Fruit fly (Drosophila melanogaster): Measurements from ENCODE around the gene CG13293.

The CG13293 gene

dm6 chr3L:6108264-6109060 is 25.8 kb downstream of the CG13293 start:
- no peak for TF ChIP-seq Doc2 (GFP tag; IDR thresholded peaks at IDR 0.05)
- TF ChIP-seq CG10543 (GFP tag; optimal IDR thresholded peaks at IDR 0.05), result no peak
- no peak for TF ChIP-seq CG11085 (GFP tag; IDR thresholded peaks at IDR 0.05)
- TF ChIP-seq az2 (GFP tag; optimal IDR thresholded peaks at IDR 0.05), result no peak
- 0 out of 2 replicates have a peak, but pooled peaks have one; percentile 12 for TF ChIP-seq sens-2 (GFP tag; IDR thresholded peaks at IDR 0.05)
- peak; percentile 48 for TF ChIP-seq pros (GFP tag; optimal IDR thresholded peaks at IDR 0.05)
- TF ChIP-seq Six4 (GFP tag; optimal IDR thresholded peaks at IDR 0.05), result no peak
- no peak for TF ChIP-seq luna (GFP tag; optimal IDR thresholded peaks at IDR 0.05)
- TF ChIP-seq Atf-2 (GFP tag; optimal IDR thresholded peaks at IDR 0.05), result no peak
- TF ChIP-seq unc-4 (GFP tag; IDR thresholded peaks at IDR 0.05; ENCODE audit: partially characterized antibody), result no peak
- TF ChIP-seq CG5180 (GFP tag; optimal IDR thresholded peaks at IDR 0.05), result no peak
- TF ChIP-seq CG31388 (GFP tag; optimal IDR thresholded peaks at IDR 0.05), result no peak
- TF ChIP-seq phol (tag; optimal IDR thresholded peaks at IDR 0.05), result peak; percentile 43
- no peak for TF ChIP-seq dm (GFP tag; optimal IDR thresholded peaks at IDR 0.05)
- no peak for TF ChIP-seq odd (GFP tag; optimal IDR thresholded peaks at IDR 0.05)
- no peak for TF ChIP-seq CG14965 (GFP tag; optimal IDR thresholded peaks at IDR 0.05; ENCODE audit: borderline replicate concordance)
- no peak for TF ChIP-seq CG32767 (GFP tag; IDR thresholded peaks at IDR 0.05)
- TF ChIP-seq Ada2b (GFP tag; IDR thresholded peaks at IDR 0.05), result no peak
- TF ChIP-seq CG13624 (GFP tag; optimal IDR thresholded peaks at IDR 0.05), result no peak
- no peak for TF ChIP-seq Gsc (GFP tag; IDR thresholded peaks at IDR 0.05)
- TF ChIP-seq CG17359 (tag; optimal IDR thresholded peaks at IDR 0.05), result no peak
- no peak for TF ChIP-seq cwo (GFP tag; optimal IDR thresholded peaks at IDR 0.05)
- TF ChIP-seq Dip3 (GFP tag; optimal IDR thresholded peaks at IDR 0.05), result no peak
- TF ChIP-seq CG4617 (GFP tag; optimal IDR thresholded peaks at IDR 0.05; ENCODE audit: borderline replicate concordance), result no peak
- no peak for TF ChIP-seq Trl (optimal IDR thresholded peaks at IDR 0.05)
- TF ChIP-seq Trl (GFP tag; optimal IDR thresholded peaks at IDR 0.05), result no peak
- no peak for TF ChIP-seq CG18764 (GFP tag; optimal IDR thresholded peaks at IDR 0.05)
- TF ChIP-seq sr (GFP tag; IDR thresholded peaks at IDR 0.05), result no peak
- TF ChIP-seq CG8944 (GFP tag; optimal IDR thresholded peaks at IDR 0.05), result no peak
- TF ChIP-seq CG13123 (GFP tag; optimal IDR thresholded peaks at IDR 0.05), result no peak
- TF ChIP-seq CG11093 (GFP tag; IDR thresholded peaks at IDR 0.05), result no peak
- no peak for TF ChIP-seq Hmr (GFP tag; optimal IDR thresholded peaks at IDR 0.05)
- TF ChIP-seq CG10267 (tag; optimal IDR thresholded peaks at IDR 0.05), result peak; percentile 21
- no peak for TF ChIP-seq fru (optimal IDR thresholded peaks at IDR 0.05)
- TF ChIP-seq tx (GFP tag; optimal IDR thresholded peaks at IDR 0.05), result no peak
- TF ChIP-seq CG10979 (tag; optimal IDR thresholded peaks at IDR 0.05), result peak; percentile 54
- TF ChIP-seq CG12299 (tag; optimal IDR thresholded peaks at IDR 0.05), result no peak
- no peak for TF ChIP-seq NK7.1 (GFP tag; optimal IDR thresholded peaks at IDR 0.05)
- peak in 1 of 2 experiments; percentile 50 for TF ChIP-seq bsh (GFP tag; optimal IDR thresholded peaks at IDR 0.05)
- no peak for TF ChIP-seq danr (GFP tag; IDR thresholded peaks at IDR 0.05)
- TF ChIP-seq CG11398 (GFP tag; optimal IDR thresholded peaks at IDR 0.05), result no peak
- TF ChIP-seq da (GFP tag; optimal IDR thresholded peaks at IDR 0.05), result no peak
- no peak for TF ChIP-seq zf30C (GFP tag; optimal IDR thresholded peaks at IDR 0.05)
- TF ChIP-seq bigmax (GFP tag; optimal IDR thresholded peaks at IDR 0.05), result no peak
- no peak for TF ChIP-seq bowl (GFP tag; IDR thresholded peaks at IDR 0.05)
- TF ChIP-seq CG18262 (tag; optimal IDR thresholded peaks at IDR 0.05), result peak; percentile 57
- TF ChIP-seq kay (GFP tag; optimal IDR thresholded peaks at IDR 0.05), result no peak
- no peak for TF ChIP-seq CG42726 (GFP tag; IDR thresholded peaks at IDR 0.05; ENCODE audit: partially characterized antibody)
- TF ChIP-seq GATAe (GFP tag; conservative IDR thresholded peaks at IDR 0.05), result no peak
- no peak for TF ChIP-seq chn (GFP tag; optimal IDR thresholded peaks at IDR 0.05)
- peak; percentile 100 for TF ChIP-seq Hey (tag; optimal IDR thresholded peaks at IDR 0.05)
